Worm (Caenorhabditis elegans) whole organism, L2 larva: Measurements from ENCODE around the gene sul-3.

ENCODE experiments used
- F13H6.1 ChIP-seq: sonication (generic microtip); optimal IDR thresholded peaks from 2 replicates; lab custom pipeline; 2016; ENCODE audit warnings: missing genetic modification characterization, missing compliant biosample characterization
- R02D3.7 ChIP-seq: fragments of 150-350 bp; optimal IDR thresholded peaks from 2 replicates; lab custom pipeline; 2014; ENCODE audit warnings: missing biosample characterization, missing genetic modification characterization
- Y55F3AM.14 ChIP-seq: fragments of 200-800 bp; sonication (Bioruptor generic); optimal IDR thresholded peaks from 2 replicates; lab custom pipeline; 2018; ENCODE audit warnings: mild to moderate bottlenecking, missing genetic modification characterization, missing compliant biosample characterization
- ZK546.5 ChIP-seq: sonication (generic microtip); optimal IDR thresholded peaks from 2 replicates; lab custom pipeline; 2017; ENCODE audit warnings: missing biosample characterization, missing genetic modification characterization
- ama-1 ChIP-seq: fragments of 150-350 bp; optimal IDR thresholded peaks from 2 replicates; lab custom pipeline; 2018; ENCODE audit warnings: inconsistent platforms
- blmp-1 ChIP-seq: sonication (generic microtip); optimal IDR thresholded peaks from 2 replicates; lab custom pipeline; 2017; ENCODE audit warnings: missing genetic modification characterization, mild to moderate bottlenecking, missing compliant biosample characterization, antibody characterized with exemption, moderate library complexity; ENCODE audit not compliant: insufficient read depth
- ceh-16 ChIP-seq: fragments of 150-350 bp; optimal IDR thresholded peaks from 2 replicates; lab custom pipeline; 2014; ENCODE audit warnings: missing biosample characterization, missing genetic modification characterization
- crh-2 ChIP-seq: sonication (generic microtip); optimal IDR thresholded peaks from 2 replicates; lab custom pipeline; 2017; ENCODE audit warnings: missing biosample characterization, missing genetic modification characterization
- dmd-4 ChIP-seq: sonication (generic microtip); optimal IDR thresholded peaks from 2 replicates; lab custom pipeline; 2017; ENCODE audit warnings: missing biosample characterization, missing genetic modification characterization
- egl-27 ChIP-seq: sonication (generic microtip); optimal IDR thresholded peaks from 3 replicates; lab custom pipeline; 2017; ENCODE audit warnings: missing biosample characterization, missing genetic modification reagents, missing genetic modification characterization
- elt-3 ChIP-seq: sonication (generic microtip); optimal IDR thresholded peaks from 2 replicates; lab custom pipeline; 2017; ENCODE audit warnings: missing biosample characterization, missing genetic modification characterization
- fos-1 ChIP-seq: fragments of 150-350 bp; optimal IDR thresholded peaks from 2 replicates; lab custom pipeline; 2014; ENCODE audit warnings: missing biosample characterization, missing genetic modification characterization
- lin-11 ChIP-seq: fragments of 150-350 bp; sonication (generic microtip); optimal IDR thresholded peaks from 2 replicates; lab custom pipeline; 2014; ENCODE audit warnings: missing biosample characterization, missing genetic modification characterization, inconsistent platforms, mixed read lengths
- lin-13 ChIP-seq: fragments of 150-350 bp; optimal IDR thresholded peaks from 2 replicates; lab custom pipeline; 2014; ENCODE audit warnings: missing biosample characterization, missing genetic modification reagents, missing genetic modification characterization
- mab-5 ChIP-seq: fragments of 150-350 bp; optimal IDR thresholded peaks from 2 replicates; lab custom pipeline; 2014; ENCODE audit warnings: missing biosample characterization, missing genetic modification characterization
- mbf-1 ChIP-seq: sonication (generic microtip); optimal IDR thresholded peaks from 2 replicates; lab custom pipeline; 2017; ENCODE audit warnings: missing biosample characterization, missing genetic modification characterization
- mdl-1 ChIP-seq, 2 experiments: fragments of 150-350 bp in 1 of 2; sonication (generic microtip) in 1 of 2; optimal IDR thresholded peaks; 2 replicates each; lab custom pipeline; 2017; ENCODE audit warnings: missing biosample characterization in 2 of 2, missing genetic modification characterization in 2 of 2
- nhr-10 ChIP-seq: sonication (generic microtip); optimal IDR thresholded peaks from 2 replicates; lab custom pipeline; 2017; ENCODE audit warnings: missing biosample characterization, missing genetic modification characterization
- nhr-11 ChIP-seq: fragments of 150-350 bp; optimal IDR thresholded peaks from 2 replicates; lab custom pipeline; 2014; ENCODE audit warnings: missing biosample characterization, missing genetic modification characterization
- nhr-129 ChIP-seq: fragments of 150-350 bp; optimal IDR thresholded peaks from 2 replicates; lab custom pipeline; 2014; ENCODE audit warnings: missing biosample characterization, missing genetic modification characterization
- nhr-21 ChIP-seq: fragments of 150-350 bp; optimal IDR thresholded peaks from 2 replicates; lab custom pipeline; 2014; ENCODE audit warnings: missing biosample characterization, missing genetic modification characterization
- nhr-23 ChIP-seq: fragments of 150-350 bp; optimal IDR thresholded peaks from 2 replicates; lab custom pipeline; 2014; ENCODE audit warnings: missing biosample characterization, missing genetic modification reagents, missing genetic modification characterization
- nhr-237 ChIP-seq: fragments of 150-350 bp; optimal IDR thresholded peaks from 2 replicates; lab custom pipeline; 2014; ENCODE audit warnings: missing biosample characterization, missing genetic modification characterization
- nhr-25 ChIP-seq: fragments of 150-350 bp; sonication (generic microtip); optimal IDR thresholded peaks from 3 replicates; lab custom pipeline; 2014; ENCODE audit warnings: missing biosample characterization, missing genetic modification characterization
- nhr-77 ChIP-seq: fragments of 150-350 bp; optimal IDR thresholded peaks from 2 replicates; lab custom pipeline; 2014; ENCODE audit warnings: missing biosample characterization, missing genetic modification characterization
- peb-1 ChIP-seq: fragments of 150-350 bp; optimal IDR thresholded peaks from 2 replicates; lab custom pipeline; 2014; ENCODE audit warnings: missing biosample characterization, missing genetic modification characterization
- sem-4 ChIP-seq: fragments of 150-350 bp; optimal IDR thresholded peaks from 2 replicates; lab custom pipeline; 2014; ENCODE audit warnings: missing biosample characterization, missing genetic modification reagents, missing genetic modification characterization
- skn-1 ChIP-seq: sonication (generic microtip); optimal IDR thresholded peaks from 2 replicates; lab custom pipeline; 2017; ENCODE audit warnings: missing biosample characterization, missing genetic modification characterization
- sma-3 ChIP-seq: sonication (generic microtip); optimal IDR thresholded peaks from 2 replicates; lab custom pipeline; 2016; ENCODE audit warnings: missing genetic modification reagents, missing genetic modification characterization, missing compliant biosample characterization
- sma-9 ChIP-seq, 2 experiments: fragments of 150-350 bp in 1 of 2; sonication (generic microtip) in 1 of 2; optimal IDR thresholded peaks; 2 replicates each; lab custom pipeline; 2014 to 2016; ENCODE audit warnings: missing genetic modification characterization in 2 of 2, mild to moderate bottlenecking in 1 of 2, missing biosample characterization in 1 of 2, missing compliant biosample characterization in 1 of 2, missing genetic modification reagents in 1 of 2, moderate library complexity in 1 of 2
- unc-39 ChIP-seq: fragments of 150-350 bp; optimal IDR thresholded peaks from 2 replicates; lab custom pipeline; 2014; ENCODE audit warnings: missing biosample characterization, missing genetic modification characterization
- unc-62 ChIP-seq: fragments of 150-350 bp; optimal IDR thresholded peaks from 2 replicates; lab custom pipeline; 2014; ENCODE audit warnings: missing biosample characterization, missing genetic modification reagents, missing genetic modification characterization
- zag-1 ChIP-seq: fragments of 150-350 bp; optimal IDR thresholded peaks from 2 replicates; lab custom pipeline; 2014; ENCODE audit warnings: missing biosample characterization, missing genetic modification characterization
- ztf-4 ChIP-seq: fragments of 150-350 bp; optimal IDR thresholded peaks from 2 replicates; lab custom pipeline; 2014; ENCODE audit warnings: missing biosample characterization, missing genetic modification characterization

sul-3 gene

ce11 chrX:7834117-7834516 lies at the start of gene sul-3:
Gene sul-3, minus strand, starts transcription at chrX:7834217.
- TF ChIP-seq unc-39 (tag; lab: Kevin White, UChicago): no peak
- TF ChIP-seq F13H6.1 (tag; lab: Kevin White, UChicago): no peak
- no peak for TF ChIP-seq elt-3
- TF ChIP-seq crh-2 (tag; lab: Kevin White, UChicago): no peak
- no peak for TF ChIP-seq blmp-1
- TF ChIP-seq nhr-237: no peak
- no peak for TF ChIP-seq skn-1
- no peak for TF ChIP-seq lin-13 (GFP tag; lab: Kevin White, UChicago)
- TF ChIP-seq mbf-1 (tag; lab: Kevin White, UChicago): no peak
- TF ChIP-seq sma-9 (GFP tag; optimal IDR thresholded peaks at IDR 0.05; lab: Kevin White, UChicago): no peak
- no peak for TF ChIP-seq sma-9 (tag; optimal IDR thresholded peaks at IDR 0.05; lab: Kevin White, UChicago)
- no peak for TF ChIP-seq zag-1 (tag; lab: Kevin White, UChicago)
- TF ChIP-seq unc-62 (GFP tag; lab: Kevin White, UChicago): no peak
- TF ChIP-seq nhr-10 (tag; lab: Kevin White, UChicago): no peak
- no peak for TF ChIP-seq ZK546.5
- TF ChIP-seq R02D3.7 (tag; lab: Kevin White, UChicago): no peak
- TF ChIP-seq ztf-4: no peak
- no peak for TF ChIP-seq mdl-1 (tag; optimal IDR thresholded peaks at IDR 0.05; lab: Kevin White, UChicago)
- TF ChIP-seq nhr-11: no peak

DNA sequence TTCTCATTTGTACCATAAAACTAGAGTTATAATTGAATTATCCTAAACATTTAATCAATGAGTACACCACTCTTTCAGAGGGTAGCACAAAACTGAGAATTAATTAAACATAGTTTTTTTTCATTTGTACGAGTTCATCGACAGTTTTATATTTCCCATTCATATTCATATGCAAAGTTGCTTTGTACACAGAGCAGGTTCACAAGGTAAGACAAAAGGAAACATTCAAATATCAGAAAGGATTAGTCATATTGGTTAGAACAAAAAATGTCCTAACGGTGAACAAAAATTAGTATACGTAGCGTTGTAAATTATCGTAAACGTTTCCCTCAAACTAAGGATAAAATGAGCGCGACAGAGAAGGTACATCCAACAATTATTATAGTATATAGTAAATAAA lies 47.3 kb upstream of the sul-3 start:
- TF ChIP-seq R02D3.7 (tag; lab: Kevin White, UChicago) (no peak), sem-4 (tag; lab: Kevin White, UChicago) (no peak), Y55F3AM.14 (GFP tag; lab: Kevin White, UChicago) (no peak), mab-5 (tag; lab: Kevin White, UChicago) (no peak), nhr-23 (tag; lab: Kevin White, UChicago) (no peak), fos-1 (tag; lab: Kevin White, UChicago) (no peak), nhr-11 (no peak), dmd-4 (no peak), nhr-25 (tag; lab: Kevin White, UChicago) (no peak), lin-11 (tag; lab: Kevin White, UChicago) (no peak), sma-3 (GFP tag; lab: Kevin White, UChicago) (no peak), sma-9 (GFP tag; optimal IDR thresholded peaks at IDR 0.05; lab: Kevin White, UChicago) (no peak), sma-9 (tag; optimal IDR thresholded peaks at IDR 0.05; lab: Kevin White, UChicago) (no peak), nhr-77 (tag; lab: Kevin White, UChicago) (no peak), mdl-1 (tag; optimal IDR thresholded peaks at IDR 0.05; lab: Kevin White, UChicago) (no peak), egl-27 (tag; lab: Kevin White, UChicago) (no peak)

DNA sequence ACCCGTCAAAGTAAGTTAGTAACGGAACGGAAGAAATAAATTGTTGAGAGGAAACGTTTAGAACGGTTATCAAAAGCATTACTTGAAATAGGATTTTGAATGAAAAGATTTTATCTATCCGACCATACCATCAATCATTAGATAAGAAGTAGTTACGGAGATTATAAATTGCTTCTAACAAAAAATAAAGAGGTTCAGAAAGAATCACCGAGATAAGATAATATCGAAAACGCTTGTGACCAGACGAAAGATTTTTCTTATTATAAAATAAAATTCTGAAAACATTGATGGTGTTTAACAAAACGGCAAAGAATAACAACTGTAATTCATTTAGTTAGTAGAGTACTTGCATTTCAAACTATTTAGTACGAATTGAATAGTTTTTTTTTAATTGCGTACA lies 46.8 kb upstream of the sul-3 start, which contains the start of gene C39D10.8:
C39D10.8 (minus strand) TSS at position 101 of the 400 bp plus-strand sequence.
- TF ChIP-seq dmd-4: no peak
- peak; percentile 6 for TF ChIP-seq nhr-21 (tag; lab: Kevin White, UChicago)
- TF ChIP-seq nhr-129 (tag; lab: Kevin White, UChicago): no peak
- no peak for TF ChIP-seq lin-11 (tag; lab: Kevin White, UChicago)
- TF ChIP-seq ama-1 (lab: Kevin White, UChicago): no peak
- no peak for TF ChIP-seq skn-1
- no peak for TF ChIP-seq ceh-16
- TF ChIP-seq sma-9 (GFP tag; optimal IDR thresholded peaks at IDR 0.05; lab: Kevin White, UChicago): no peak
- no peak for TF ChIP-seq sma-9 (tag; optimal IDR thresholded peaks at IDR 0.05; lab: Kevin White, UChicago)
- TF ChIP-seq, all 48 proteins: peak for 1

DNA sequence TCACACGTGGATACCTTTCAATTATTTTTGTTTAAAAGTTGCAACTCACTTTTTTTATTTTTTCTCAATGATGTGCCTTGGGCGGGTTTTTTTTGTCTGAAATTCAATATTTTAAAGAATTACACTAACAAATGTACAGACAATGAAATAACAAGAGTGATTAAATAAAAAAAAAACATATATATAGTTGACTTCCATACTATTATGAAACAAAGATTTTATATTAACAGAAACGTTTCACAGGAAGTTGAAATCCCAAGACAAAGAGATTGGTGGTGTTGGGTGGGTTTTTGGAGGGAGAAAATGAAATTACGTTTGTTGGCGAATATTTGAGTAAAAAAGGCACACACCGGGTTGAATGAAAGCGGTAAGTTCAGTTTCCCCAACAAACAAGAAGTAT lies 41.8 kb upstream of the sul-3 start, which contains the start of gene cca-1:
cca-1 (minus strand) TSS at position 101 of the 400 bp plus-strand sequence.
- no peak for TF ChIP-seq mbf-1 (tag; lab: Kevin White, UChicago)
- no peak for TF ChIP-seq R02D3.7 (tag; lab: Kevin White, UChicago)
- no peak for TF ChIP-seq F13H6.1 (tag; lab: Kevin White, UChicago)
- TF ChIP-seq peb-1 (tag; lab: Kevin White, UChicago): no peak
- no peak for TF ChIP-seq crh-2 (tag; lab: Kevin White, UChicago)
- no peak for TF ChIP-seq sma-3 (GFP tag; lab: Kevin White, UChicago)
- TF ChIP-seq mab-5 (tag; lab: Kevin White, UChicago): no peak
- TF ChIP-seq zag-1 (tag; lab: Kevin White, UChicago): no peak
- TF ChIP-seq ceh-16: no peak
- no peak for TF ChIP-seq nhr-129 (tag; lab: Kevin White, UChicago)
